Worm (Caenorhabditis elegans) whole organism, young adult: ENCODE measurements around the gene srlf-15.

ENCODE experiments used
- ama-1 ChIP-seq, 3 experiments: fragments of 150-350 bp in 1 of 3; sonication (generic microtip) in 2 of 3; optimal IDR thresholded peaks; 2 replicates each; lab custom pipeline; 2014 to 2018; ENCODE audit warnings: missing biosample characterization in 2 of 3, missing genetic modification characterization in 2 of 3, missing genetic modification reagents in 2 of 3
- ceh-91 ChIP-seq: fragments of 200-800 bp; sonication (Bioruptor generic); IDR thresholded peaks from 2 replicates; pipeline ENCODE4 v1.3.6; 2022; ENCODE audit warnings: missing genetic modification reagents, missing genetic modification characterization, missing compliant biosample characterization
- lir-1 ChIP-seq: fragments of 200-800 bp; sonication (Bioruptor generic); conservative IDR thresholded peaks from 2 replicates; pipeline ENCODE4 v1.3.6; 2022; ENCODE audit warnings: missing genetic modification reagents, missing genetic modification characterization, missing compliant biosample characterization

ce11 chrII:11064191-11064695 is 28.4 kb downstream of the srlf-15 start:
- TF ChIP-seq ama-1 (optimal IDR thresholded peaks at IDR 0.05; lab: Kevin White, UChicago) (no peak), ama-1 (GFP tag; optimal IDR thresholded peaks at IDR 0.05; lab: Kevin White, UChicago) (no peak), lir-1 (no peak), ceh-91 (GFP tag; lab: Robert Waterston, UW) (no peak)
